Fruit fly (Drosophila melanogaster): Measurements from ENCODE around the gene CG5194.

CG5194 gene

DNA sequence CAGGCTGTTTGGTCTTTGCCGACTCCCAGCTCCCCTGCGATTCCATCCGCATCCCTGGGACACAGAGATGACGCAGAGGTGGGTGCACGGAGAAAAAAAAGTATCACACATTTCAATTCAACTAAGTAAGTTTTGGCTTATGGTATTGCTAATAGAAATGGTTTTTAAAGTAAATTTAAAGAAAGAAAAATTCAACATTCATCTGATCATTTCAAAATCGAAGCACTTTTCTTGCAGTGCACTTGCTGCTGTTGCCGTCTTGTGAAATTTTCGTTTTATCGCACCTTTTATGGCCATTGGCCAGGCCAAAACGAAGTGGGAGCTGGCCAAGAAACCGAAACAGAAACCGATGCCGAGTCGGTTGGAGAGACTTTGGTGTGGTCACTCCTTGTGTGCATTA, 35.7 kb upstream of the CG5194 start (continued):
- TF ChIP-seq chm (GFP tag; IDR thresholded peaks at IDR 0.05) = peak; percentile 82
- TF ChIP-seq CG6689 (GFP tag; IDR thresholded peaks at IDR 0.05) = peak; percentile 83
- peak; percentile 11 for TF ChIP-seq CG2120 (GFP tag; optimal IDR thresholded peaks at IDR 0.05)
- TF ChIP-seq rib (GFP tag; IDR thresholded peaks at IDR 0.05) = no peak
- peak; percentile 65 for TF ChIP-seq tgo (GFP tag; IDR thresholded peaks at IDR 0.05)
- no peak for TF ChIP-seq prd (optimal IDR thresholded peaks at IDR 0.05)
- TF ChIP-seq prd (GFP tag; IDR thresholded peaks at IDR 0.05) = peak; percentile 91
- TF ChIP-seq CG33213 (GFP tag; optimal IDR thresholded peaks at IDR 0.05) = peak; percentile 39
- no peak for TF ChIP-seq CG4282 (GFP tag; optimal IDR thresholded peaks at IDR 0.05)
- TF ChIP-seq abd-A (tag; optimal IDR thresholded peaks at IDR 0.05) = no peak
- no peak for TF ChIP-seq pzg (GFP tag; optimal IDR thresholded peaks at IDR 0.05)
- peak; percentile 80 for TF ChIP-seq Ptx1 (GFP tag; IDR thresholded peaks at IDR 0.05)
- TF ChIP-seq HLH3B (GFP tag; IDR thresholded peaks at IDR 0.05) = peak; percentile 77
- peak; percentile 54; the same call in 1 of the 2 replicates for TF ChIP-seq CG31224 (GFP tag; IDR thresholded peaks at IDR 0.05)
- no peak for TF ChIP-seq CG16813 (GFP tag; IDR thresholded peaks at IDR 0.05; ENCODE audit: partially characterized antibody)
- TF ChIP-seq so (GFP tag; IDR thresholded peaks at IDR 0.05) = peak; percentile 61; the same call in 2 of the 3 replicates
- TF ChIP-seq gt (GFP tag; IDR thresholded peaks at IDR 0.05) = peak; percentile 64; the same call in 1 of the 2 replicates
- TF ChIP-seq CG14860 (GFP tag; IDR thresholded peaks at IDR 0.05; ENCODE audit: partially characterized antibody) = no peak
- no peak for TF ChIP-seq CG17568 (GFP tag; optimal IDR thresholded peaks at IDR 0.05)
- peak; percentile 30 for TF ChIP-seq CG4854 (GFP tag; optimal IDR thresholded peaks at IDR 0.05)
- peak; percentile 53 for TF ChIP-seq CG12071 (GFP tag; optimal IDR thresholded peaks at IDR 0.05)
- peak; percentile 12; the same call in 1 of the 2 replicates for TF ChIP-seq Ravus (GFP tag; IDR thresholded peaks at IDR 0.05)
- TF ChIP-seq peb (GFP tag; IDR thresholded peaks at IDR 0.05) = peak; percentile 71
- no peak for TF ChIP-seq GATAe (GFP tag; conservative IDR thresholded peaks at IDR 0.05)
- peak; percentile 42 for TF ChIP-seq CG12769 (tag; optimal IDR thresholded peaks at IDR 0.05)
- TF ChIP-seq sens (GFP tag) = peak; percentile 94
- peak; percentile 78 for TF ChIP-seq CG32772 (GFP tag; IDR thresholded peaks at IDR 0.05)
- peak; percentile 23 for TF ChIP-seq sqz (GFP tag; optimal IDR thresholded peaks at IDR 0.05)
- peak; percentile 59 for TF ChIP-seq bcd (GFP tag; optimal IDR thresholded peaks at IDR 0.05)
- TF ChIP-seq CG12391 (tag; optimal IDR thresholded peaks at IDR 0.05) = peak; percentile 53
- no peak for TF ChIP-seq CG12744 (GFP tag; optimal IDR thresholded peaks at IDR 0.05)
- no peak for TF ChIP-seq CG7745 (tag; optimal IDR thresholded peaks at IDR 0.05)
- peak; percentile 40 for TF ChIP-seq CG5180 (GFP tag; optimal IDR thresholded peaks at IDR 0.05)
- TF ChIP-seq sob (GFP tag; IDR thresholded peaks at IDR 0.05) = peak; percentile 63
- TF ChIP-seq CG1647 (GFP tag; optimal IDR thresholded peaks at IDR 0.05) = peak; percentile 44
- no peak for TF ChIP-seq sc (optimal IDR thresholded peaks at IDR 0.05)
- TF ChIP-seq sc (GFP tag; optimal IDR thresholded peaks at IDR 0.05) = peak; percentile 8
- TF ChIP-seq da (GFP tag; optimal IDR thresholded peaks at IDR 0.05) = no peak
- TF ChIP-seq D19B (GFP tag; optimal IDR thresholded peaks at IDR 0.05) = peak; percentile 23
- TF ChIP-seq hb (GFP tag; IDR thresholded peaks at IDR 0.05; ENCODE audit: partially characterized antibody) = no peak
- TF ChIP-seq Mrtf (GFP tag; IDR thresholded peaks at IDR 0.05) = peak; percentile 60; the same call in 2 of the 3 replicates
- TF ChIP-seq Rx (GFP tag; IDR thresholded peaks at IDR 0.05) = peak; percentile 40; the same call in 1 of the 2 replicates
- peak; percentile 37 for TF ChIP-seq CG10147 (GFP tag; optimal IDR thresholded peaks at IDR 0.05)
- TF ChIP-seq dm (GFP tag; optimal IDR thresholded peaks at IDR 0.05) = no peak
- no peak for TF ChIP-seq CG15073 (GFP tag; optimal IDR thresholded peaks at IDR 0.05)
- TF ChIP-seq gro (GFP tag; optimal IDR thresholded peaks at IDR 0.05) = no peak
- no peak for TF ChIP-seq Hmx (GFP tag; optimal IDR thresholded peaks at IDR 0.05)
- TF ChIP-seq CG8089 (GFP tag; optimal IDR thresholded peaks at IDR 0.05) = peak; percentile 34
- peak; percentile 78 for TF ChIP-seq zf30C (GFP tag; optimal IDR thresholded peaks at IDR 0.05)
- TF ChIP-seq Stat92E (GFP tag; optimal IDR thresholded peaks at IDR 0.05) = no peak
- peak; percentile 83 for TF ChIP-seq CG8765 (GFP tag; IDR thresholded peaks at IDR 0.05)
- TF ChIP-seq CG2116 (GFP tag; optimal IDR thresholded peaks at IDR 0.05) = no peak

Measured in whole organism, embryonic.